Worm (Caenorhabditis elegans) whole organism, L3 larva: Measurements from ENCODE around the gene twk-12.

Experiments
- R02D3.7 ChIP-seq: fragments of 150-350 bp; optimal IDR thresholded peaks from 2 replicates; lab custom pipeline; 2014; ENCODE audit warnings: missing biosample characterization, missing genetic modification characterization
- ZK546.5 ChIP-seq: sonication (generic microtip); optimal IDR thresholded peaks from 2 replicates; lab custom pipeline; 2017; ENCODE audit warnings: missing biosample characterization, missing genetic modification characterization
- aly-2 ChIP-seq: fragments of 150-350 bp; optimal IDR thresholded peaks from 2 replicates; lab custom pipeline; 2014; ENCODE audit warnings: missing biosample characterization, missing genetic modification characterization
- ama-1 ChIP-seq: fragments of 150-350 bp; optimal IDR thresholded peaks from 2 replicates; lab custom pipeline; 2018
- ceh-28 ChIP-seq: fragments of 150-350 bp; optimal IDR thresholded peaks from 2 replicates; lab custom pipeline; 2014; ENCODE audit warnings: missing biosample characterization, missing genetic modification reagents, missing genetic modification characterization
- ceh-82 ChIP-seq: fragments of 150-350 bp; optimal IDR thresholded peaks from 2 replicates; lab custom pipeline; 2014; ENCODE audit warnings: missing biosample characterization, missing genetic modification characterization
- ceh-9 ChIP-seq: sonication (generic microtip); optimal IDR thresholded peaks from 2 replicates; lab custom pipeline; 2018; ENCODE audit warnings: missing biosample characterization, missing genetic modification characterization
- daf-12 ChIP-seq: fragments of 150-350 bp; optimal IDR thresholded peaks from 2 replicates; lab custom pipeline; 2014; ENCODE audit warnings: missing biosample characterization, missing genetic modification reagents, missing genetic modification characterization
- egl-27 ChIP-seq: sonication (generic microtip); optimal IDR thresholded peaks from 4 replicates; lab custom pipeline; 2017; ENCODE audit warnings: missing biosample characterization, missing genetic modification reagents, missing genetic modification characterization
- egl-5 ChIP-seq: fragments of 150-350 bp; optimal IDR thresholded peaks from 2 replicates; lab custom pipeline; 2017; ENCODE audit warnings: missing biosample characterization, missing genetic modification reagents, missing genetic modification characterization, inconsistent platforms
- elt-1 ChIP-seq: fragments of 150-350 bp; optimal IDR thresholded peaks from 2 replicates; lab custom pipeline; 2014; ENCODE audit warnings: missing biosample characterization, missing genetic modification characterization
- elt-2 ChIP-seq: sonication (generic microtip); optimal IDR thresholded peaks from 2 replicates; lab custom pipeline; 2016; ENCODE audit warnings: missing genetic modification reagents, mild to moderate bottlenecking, missing genetic modification characterization, missing compliant biosample characterization
- elt-3 ChIP-seq, 3 experiments: fragments of 150-350 bp in 1 of 3; sonication (generic microtip) in 2 of 3; optimal IDR thresholded peaks; 2 replicates in 2 of 3; 4 replicates in 1 of 3; lab custom pipeline; 2014 to 2017; ENCODE audit warnings: missing biosample characterization in 3 of 3, missing genetic modification characterization in 3 of 3
- eor-1 ChIP-seq, 2 experiments: fragments of 150-350 bp; optimal IDR thresholded peaks; 2 replicates each; lab custom pipeline; 2014 to 2018; ENCODE audit warnings: missing biosample characterization in 2 of 2, missing genetic modification characterization in 2 of 2
- fkh-10 ChIP-seq: sonication (generic microtip); optimal IDR thresholded peaks from 2 replicates; lab custom pipeline; 2017; ENCODE audit warnings: missing biosample characterization, missing genetic modification reagents, missing genetic modification characterization
- fkh-2 ChIP-seq: fragments of 150-350 bp; optimal IDR thresholded peaks from 2 replicates; lab custom pipeline; 2014; ENCODE audit warnings: missing biosample characterization, missing genetic modification reagents, missing genetic modification characterization
- fos-1 ChIP-seq: fragments of 150-350 bp; optimal IDR thresholded peaks from 2 replicates; lab custom pipeline; 2014; ENCODE audit warnings: missing biosample characterization, missing genetic modification characterization
- hmg-11 ChIP-seq: sonication (generic microtip); optimal IDR thresholded peaks from 2 replicates; lab custom pipeline; 2016; ENCODE audit warnings: missing genetic modification characterization, missing compliant biosample characterization
- jun-1 ChIP-seq: fragments of 150-350 bp; optimal IDR thresholded peaks from 2 replicates; lab custom pipeline; 2014; ENCODE audit warnings: missing biosample characterization, missing genetic modification reagents, missing genetic modification characterization
- lin-15B ChIP-seq: fragments of 150-350 bp; optimal IDR thresholded peaks from 2 replicates; lab custom pipeline; 2014; ENCODE audit warnings: missing biosample characterization, missing genetic modification characterization
- lin-39 ChIP-seq: fragments of 150-350 bp; optimal IDR thresholded peaks from 2 replicates; lab custom pipeline; 2018; ENCODE audit warnings: missing biosample characterization, missing genetic modification reagents, missing genetic modification characterization
- lsy-12 ChIP-seq: sonication (generic microtip); optimal IDR thresholded peaks from 2 replicates; lab custom pipeline; 2016; ENCODE audit warnings: mild to moderate bottlenecking, missing genetic modification characterization, missing compliant biosample characterization
- mdl-1 ChIP-seq: fragments of 150-350 bp; optimal IDR thresholded peaks from 2 replicates; lab custom pipeline; 2014; ENCODE audit warnings: missing biosample characterization, missing genetic modification characterization
- mml-1 ChIP-seq: fragments of 150-350 bp; sonication (generic microtip); optimal IDR thresholded peaks from 3 replicates; lab custom pipeline; 2014; ENCODE audit warnings: missing biosample characterization, missing genetic modification characterization
- nfya-1 ChIP-seq: sonication (generic microtip); optimal IDR thresholded peaks from 2 replicates; lab custom pipeline; 2017; ENCODE audit warnings: missing genetic modification characterization, mild to moderate bottlenecking, missing compliant biosample characterization, antibody characterized with exemption, moderate library complexity; ENCODE audit not compliant: insufficient read depth
- nhr-12 ChIP-seq: fragments of 150-350 bp; optimal IDR thresholded peaks from 2 replicates; lab custom pipeline; 2014; ENCODE audit warnings: missing biosample characterization, missing genetic modification characterization
- nhr-23 ChIP-seq: fragments of 150-350 bp; optimal IDR thresholded peaks from 2 replicates; lab custom pipeline; 2014; ENCODE audit warnings: missing biosample characterization, missing genetic modification reagents, missing genetic modification characterization
- nhr-237 ChIP-seq: fragments of 150-350 bp; optimal IDR thresholded peaks from 2 replicates; lab custom pipeline; 2014; ENCODE audit warnings: missing biosample characterization, missing genetic modification characterization
- nhr-25 ChIP-seq: sonication (generic microtip); optimal IDR thresholded peaks from 2 replicates; lab custom pipeline; 2017; ENCODE audit warnings: missing biosample characterization, missing genetic modification characterization
- nhr-28 ChIP-seq: fragments of 150-350 bp; optimal IDR thresholded peaks from 2 replicates; lab custom pipeline; 2014; ENCODE audit warnings: missing biosample characterization, missing genetic modification characterization
- nhr-43 ChIP-seq: sonication (generic microtip); optimal IDR thresholded peaks from 2 replicates; lab custom pipeline; 2016; ENCODE audit warnings: mild to moderate bottlenecking, missing genetic modification characterization, missing compliant biosample characterization; ENCODE audit not compliant: poor library complexity, severe bottlenecking
- nhr-67 ChIP-seq: fragments of 150-350 bp; optimal IDR thresholded peaks from 2 replicates; lab custom pipeline; 2014; ENCODE audit warnings: missing biosample characterization, missing genetic modification characterization
- nhr-76 ChIP-seq: fragments of 150-350 bp; sonication (generic microtip); optimal IDR thresholded peaks from 5 replicates; lab custom pipeline; 2014; ENCODE audit warnings: missing biosample characterization, missing genetic modification characterization
- nhr-77 ChIP-seq: fragments of 150-350 bp; optimal IDR thresholded peaks from 2 replicates; lab custom pipeline; 2014; ENCODE audit warnings: missing biosample characterization, missing genetic modification characterization
- pha-4 ChIP-seq: fragments of 150-350 bp; optimal IDR thresholded peaks from 2 replicates; lab custom pipeline; 2014; ENCODE audit warnings: missing biosample characterization, missing genetic modification reagents, missing genetic modification characterization
- pqm-1 ChIP-seq: fragments of 150-350 bp; optimal IDR thresholded peaks from 2 replicates; lab custom pipeline; 2017; ENCODE audit warnings: missing biosample characterization, missing genetic modification characterization, inconsistent platforms
- sea-2 ChIP-seq: fragments of 150-350 bp; sonication (generic microtip); optimal IDR thresholded peaks from 4 replicates; lab custom pipeline; 2014; ENCODE audit warnings: missing biosample characterization, missing genetic modification reagents, missing genetic modification characterization
- skn-1 ChIP-seq: fragments of 150-350 bp; optimal IDR thresholded peaks from 2 replicates; lab custom pipeline; 2014; ENCODE audit warnings: missing biosample characterization, missing genetic modification characterization
- snpc-4 ChIP-seq: fragments of 150-350 bp; optimal IDR thresholded peaks from 2 replicates; lab custom pipeline; 2014; ENCODE audit warnings: missing biosample characterization, missing genetic modification characterization
- tbx-2 ChIP-seq: sonication (generic microtip); optimal IDR thresholded peaks from 2 replicates; lab custom pipeline; 2016; ENCODE audit warnings: mild to moderate bottlenecking, missing genetic modification characterization, missing compliant biosample characterization
- unc-39 ChIP-seq: sonication (generic microtip); optimal IDR thresholded peaks from 4 replicates; lab custom pipeline; 2017; ENCODE audit warnings: missing biosample characterization, missing genetic modification characterization
- unc-62 ChIP-seq: fragments of 150-350 bp; sonication (generic microtip); optimal IDR thresholded peaks from 4 replicates; lab custom pipeline; 2014; ENCODE audit warnings: missing biosample characterization, missing genetic modification reagents, missing genetic modification characterization
- zag-1 ChIP-seq: fragments of 150-350 bp; optimal IDR thresholded peaks from 2 replicates; lab custom pipeline; 2014; ENCODE audit warnings: missing biosample characterization, missing genetic modification characterization
- ztf-11 ChIP-seq: fragments of 150-350 bp; optimal IDR thresholded peaks from 2 replicates; lab custom pipeline; 2014; ENCODE audit warnings: missing biosample characterization, missing genetic modification characterization
- ztf-4 ChIP-seq: fragments of 150-350 bp; optimal IDR thresholded peaks from 2 replicates; lab custom pipeline; 2014; ENCODE audit warnings: missing biosample characterization, missing genetic modification characterization

The twk-12 gene

ce11 chrV:10713704-10714239 lies 46.4 kb downstream of the twk-12 start:
- TF ChIP-seq elt-2, result peak; percentile 61
- TF ChIP-seq elt-3 (tag; optimal IDR thresholded peaks at IDR 0.05; lab: Kevin White, UChicago), result no peak
- TF ChIP-seq lin-39 (tag; lab: Kevin White, UChicago), result no peak
- TF ChIP-seq mdl-1 (tag; lab: Kevin White, UChicago), result no peak
- no peak for TF ChIP-seq tbx-2
- peak; percentile 32 for TF ChIP-seq jun-1
- no peak for TF ChIP-seq nfya-1 (tag; lab: Kevin White, UChicago)
- peak; percentile 27 for TF ChIP-seq pqm-1
- TF ChIP-seq nhr-12, result no peak
- no peak for TF ChIP-seq ceh-9 (tag; lab: Kevin White, UChicago)
- TF ChIP-seq nhr-67, result no peak

DNA sequence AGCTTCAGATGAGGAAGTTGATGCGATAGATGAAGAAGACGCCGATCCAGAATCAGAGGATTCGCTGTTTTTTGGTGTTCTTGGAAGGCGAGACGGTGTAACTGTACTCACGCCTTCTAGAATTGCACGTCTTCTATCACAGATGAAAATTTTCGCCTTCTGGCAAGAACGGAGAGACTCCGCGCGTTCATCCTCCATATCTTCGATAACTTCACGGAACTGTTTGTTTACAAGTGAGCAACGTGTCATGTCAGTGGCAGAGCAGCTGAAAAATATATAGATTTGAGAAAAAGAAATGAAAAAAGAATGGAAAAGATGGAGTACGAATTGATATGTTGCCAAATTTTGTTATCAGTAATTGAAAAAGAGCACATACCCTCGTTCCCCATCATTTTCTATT lies 47.2 kb downstream of the twk-12 start:
- TF ChIP-seq ama-1 (peak; percentile 30), fkh-10 (GFP tag; lab: Kevin White, UChicago) (no peak), jun-1 (no peak), nhr-12 (no peak), nhr-43 (tag; lab: Kevin White, UChicago) (peak; percentile 16), elt-2 (peak; percentile 49), pqm-1 (peak; percentile 48)

DNA sequence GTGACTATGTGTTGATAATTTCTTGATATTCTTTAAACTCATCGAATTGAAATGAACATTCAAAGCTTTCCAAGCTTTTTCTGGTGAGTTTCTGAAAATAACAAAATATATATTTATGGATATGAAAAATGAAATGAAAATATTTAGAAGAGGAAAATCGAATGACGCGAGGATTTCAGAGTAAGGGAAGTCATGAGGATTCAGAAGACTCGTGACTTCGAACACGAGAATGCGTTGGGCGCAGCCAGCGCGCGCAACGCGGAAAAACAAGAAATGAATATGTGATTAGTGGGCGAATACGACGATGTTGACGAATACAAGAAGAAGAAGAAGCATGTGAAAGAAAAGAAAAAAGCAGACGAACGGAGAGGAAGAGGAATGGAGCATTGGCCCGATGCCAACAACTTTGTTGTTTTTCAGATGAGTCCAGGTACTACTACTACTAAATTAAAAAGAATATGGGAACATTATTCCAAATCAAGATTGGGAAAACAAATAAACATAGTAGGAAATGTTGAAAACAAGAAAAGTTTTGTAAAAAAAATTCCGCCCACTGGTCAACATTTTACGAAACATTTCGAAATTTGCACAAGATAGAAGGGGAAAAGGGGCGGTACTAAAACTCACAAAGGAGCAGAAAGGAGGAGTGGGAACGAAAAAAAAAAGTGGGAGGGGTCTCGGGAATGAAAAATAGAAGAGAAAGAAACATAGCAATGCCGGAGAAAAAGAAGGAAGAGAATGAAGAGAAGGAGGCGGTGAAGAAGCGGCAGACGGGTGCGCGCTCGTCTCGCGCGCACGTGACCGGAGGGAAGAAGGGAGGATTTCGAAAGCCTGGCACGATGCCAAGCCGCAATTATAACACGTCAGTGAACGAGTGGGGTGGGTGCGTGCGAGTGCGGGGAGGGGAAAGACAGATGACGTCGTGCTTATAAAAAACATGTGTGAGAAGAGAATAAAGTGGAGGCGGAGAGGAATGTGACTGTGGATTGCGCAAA lies 48.1 kb downstream of the twk-12 start:
- TF ChIP-seq egl-5, result no peak
- TF ChIP-seq ama-1, result peak; percentile 4
- TF ChIP-seq nhr-43 (tag; lab: Kevin White, UChicago), result peak; percentile 87
- TF ChIP-seq unc-39, result no peak
- TF ChIP-seq nhr-28 (tag; lab: Kevin White, UChicago), result no peak
- TF ChIP-seq ztf-11 (tag; lab: Kevin White, UChicago), result no peak
- TF ChIP-seq eor-1 (tag; optimal IDR thresholded peaks at IDR 0.05; lab: Kevin White, UChicago), result no peak
- no peak for TF ChIP-seq fkh-2 (tag; lab: Kevin White, UChicago)
- TF ChIP-seq R02D3.7, result peak; percentile 54
- TF ChIP-seq nhr-12, result no peak
- peak; percentile 77 for TF ChIP-seq mml-1 (tag; lab: Kevin White, UChicago)
- peak; percentile 87 for TF ChIP-seq jun-1
- peak; percentile 83 for TF ChIP-seq pha-4
- TF ChIP-seq elt-2, result peak; percentile 57
- no peak for TF ChIP-seq elt-3 (tag; optimal IDR thresholded peaks at IDR 0.05; lab: Kevin White, UChicago)
- peak; percentile 86 for TF ChIP-seq nhr-23 (tag; lab: Kevin White, UChicago)
- TF ChIP-seq nhr-76 (tag; lab: Kevin White, UChicago), result no peak
- TF ChIP-seq unc-62 (GFP tag; lab: Kevin White, UChicago), result peak; percentile 44
- TF ChIP-seq ZK546.5, result no peak
- no peak for TF ChIP-seq zag-1 (tag; lab: Kevin White, UChicago)
- no peak for TF ChIP-seq nhr-67
- no peak for TF ChIP-seq nhr-77 (tag; lab: Kevin White, UChicago)
- TF ChIP-seq ceh-9 (tag; lab: Kevin White, UChicago), result no peak
- TF ChIP-seq pqm-1, result peak; percentile 36
- peak; percentile 83 for TF ChIP-seq nhr-25 (tag; lab: Kevin White, UChicago)
- TF ChIP-seq sea-2 (GFP tag; lab: Kevin White, UChicago), result no peak
- peak; percentile 3 for TF ChIP-seq aly-2 (tag; lab: Kevin White, UChicago)
- TF ChIP-seq hmg-11 (tag; lab: Kevin White, UChicago), result peak; percentile 6
- TF ChIP-seq ceh-28 (tag; lab: Kevin White, UChicago), result no peak
- peak; percentile 100 for TF ChIP-seq lin-39 (tag; lab: Kevin White, UChicago)
- TF ChIP-seq skn-1 (tag; lab: Kevin White, UChicago), result peak; percentile 66
- TF ChIP-seq egl-27 (tag; lab: Kevin White, UChicago), result peak; percentile 65
- TF ChIP-seq snpc-4 (tag; lab: Kevin White, UChicago), result peak; percentile 95
- TF ChIP-seq lin-15B (tag; lab: Kevin White, UChicago), result peak; percentile 33
- TF ChIP-seq elt-1 (tag; lab: Kevin White, UChicago), result peak; percentile 6
- no peak for TF ChIP-seq nhr-237 (tag; lab: Kevin White, UChicago)
- no peak for TF ChIP-seq daf-12
- peak; percentile 98 for TF ChIP-seq fkh-10 (GFP tag; lab: Kevin White, UChicago)
- TF ChIP-seq ceh-82 (tag; lab: Kevin White, UChicago), result no peak
- peak; percentile 92 for TF ChIP-seq nfya-1 (tag; lab: Kevin White, UChicago)
- peak; percentile 42 for TF ChIP-seq fos-1 (tag; lab: Kevin White, UChicago)
- TF ChIP-seq mdl-1 (tag; lab: Kevin White, UChicago), result peak; percentile 97
- peak; percentile 47 for TF ChIP-seq ztf-4
- TF ChIP-seq lsy-12, result peak; percentile 89
